Worm (Caenorhabditis elegans) whole organism, L4 larva: Measurements from ENCODE around the gene enol-1.
A peak's percentile ranks its signal among the peaks of the same experiment; 100 is the strongest.

Experiments
- D1046.2 ChIP-seq: fragments of 200-800 bp; sonication (Bioruptor generic); IDR thresholded peaks from 2 replicates; pipeline ENCODE4 v1.3.6; 2022; ENCODE audit warnings: missing genetic modification characterization, missing compliant biosample characterization
- F10B5.3 ChIP-seq: sonication (generic microtip); optimal IDR thresholded peaks from 2 replicates; lab custom pipeline; 2016; ENCODE audit warnings: mild to moderate bottlenecking, missing genetic modification characterization, missing compliant biosample characterization
- F37D6.2 ChIP-seq: sonication (generic microtip); optimal IDR thresholded peaks from 2 replicates; lab custom pipeline; 2016; ENCODE audit warnings: mild to moderate bottlenecking, missing genetic modification characterization, missing compliant biosample characterization
- R02D3.7 ChIP-seq: fragments of 150-350 bp; sonication (generic microtip); optimal IDR thresholded peaks from 3 replicates; lab custom pipeline; 2014; ENCODE audit warnings: missing biosample characterization, missing genetic modification characterization
- T26A8.4 ChIP-seq: fragments of 200-800 bp; sonication (Bioruptor generic); IDR thresholded peaks from 2 replicates; pipeline ENCODE4 v1.3.6; 2022; ENCODE audit warnings: missing genetic modification characterization, missing compliant biosample characterization
- Y48G9A.11 ChIP-seq: fragments of 200-800 bp; sonication (Bioruptor generic); IDR thresholded peaks from 2 replicates; pipeline ENCODE4 v1.3.6; 2022; ENCODE audit warnings: missing genetic modification reagents, missing genetic modification characterization, missing compliant biosample characterization
- aha-1 ChIP-seq: fragments of 150-350 bp; peaks from one replicate; lab custom pipeline; 2014; ENCODE audit warnings: missing biosample characterization, missing genetic modification characterization
- ceh-20 ChIP-seq: fragments of 200-800 bp; sonication (Bioruptor generic); IDR thresholded peaks from 2 replicates; pipeline ENCODE4 v1.3.6; 2022; ENCODE audit warnings: missing genetic modification reagents, missing genetic modification characterization, missing compliant biosample characterization
- ceh-62 ChIP-seq: sonication (generic microtip); optimal IDR thresholded peaks from 2 replicates; lab custom pipeline; 2017; ENCODE audit warnings: missing biosample characterization, missing genetic modification characterization
- ctbp-1 ChIP-seq: fragments of 200-800 bp; sonication (Bioruptor generic); IDR thresholded peaks from 2 replicates; pipeline ENCODE4 v1.3.6; 2022; ENCODE audit warnings: missing genetic modification reagents, missing genetic modification characterization, missing compliant biosample characterization
- daf-12 ChIP-seq: fragments of 150-350 bp; optimal IDR thresholded peaks from 2 replicates; lab custom pipeline; 2014; ENCODE audit warnings: missing biosample characterization, missing genetic modification reagents, missing genetic modification characterization
- daf-19 ChIP-seq: fragments of 200-800 bp; sonication (Bioruptor generic); conservative IDR thresholded peaks from 2 replicates; pipeline ENCODE4 v1.3.6; 2022; ENCODE audit warnings: missing genetic modification characterization, missing compliant biosample characterization
- daf-8 ChIP-seq: fragments of 200-800 bp; sonication (Bioruptor generic); IDR thresholded peaks from 2 replicates; pipeline ENCODE4 v1.3.6; 2022; ENCODE audit warnings: missing genetic modification characterization, missing compliant biosample characterization
- dmd-8 ChIP-seq: fragments of 200-800 bp; sonication (Bioruptor generic); IDR thresholded peaks from 2 replicates; pipeline ENCODE4 v1.3.6; 2022; ENCODE audit warnings: missing genetic modification characterization, missing compliant biosample characterization
- dmd-9 ChIP-seq: fragments of 200-800 bp; sonication (Bioruptor generic); IDR thresholded peaks from 2 replicates; pipeline ENCODE4 v1.3.6; 2022; ENCODE audit warnings: missing genetic modification reagents, missing genetic modification characterization, missing compliant biosample characterization
- dve-1 ChIP-seq: sonication (generic microtip); optimal IDR thresholded peaks from 2 replicates; lab custom pipeline; 2017; ENCODE audit warnings: antibody characterized with exemption, mild to moderate bottlenecking, missing genetic modification characterization, missing compliant biosample characterization; ENCODE audit not compliant: insufficient read depth
- egl-43 ChIP-seq: fragments of 200-800 bp; sonication (Bioruptor generic); IDR thresholded peaks from 2 replicates; pipeline ENCODE4 v1.3.6; 2022; ENCODE audit warnings: missing genetic modification reagents, missing genetic modification characterization, missing compliant biosample characterization
- fkh-10 ChIP-seq: fragments of 150-350 bp; optimal IDR thresholded peaks from 2 replicates; lab custom pipeline; 2014; ENCODE audit warnings: missing biosample characterization, missing genetic modification reagents, missing genetic modification characterization
- hlh-11 ChIP-seq: fragments of 200-800 bp; sonication (Bioruptor generic); optimal IDR thresholded peaks from 2 replicates; lab custom pipeline; 2018; ENCODE audit warnings: mild to moderate bottlenecking, missing genetic modification characterization, missing compliant biosample characterization
- hlh-30 ChIP-seq: sonication (generic microtip); optimal IDR thresholded peaks from 2 replicates; lab custom pipeline; 2017; ENCODE audit warnings: antibody characterized with exemption, mild to moderate bottlenecking, missing genetic modification characterization, missing compliant biosample characterization; ENCODE audit not compliant: insufficient read depth
- lim-7 ChIP-seq: fragments of 200-800 bp; sonication (Bioruptor generic); IDR thresholded peaks from 2 replicates; pipeline ENCODE4 v1.3.6; 2022; ENCODE audit warnings: missing genetic modification characterization, missing compliant biosample characterization
- lin-13 ChIP-seq: fragments of 150-350 bp; optimal IDR thresholded peaks from 2 replicates; lab custom pipeline; 2014; ENCODE audit warnings: missing biosample characterization, missing genetic modification reagents, missing genetic modification characterization
- lin-15B ChIP-seq: fragments of 150-350 bp; sonication (generic microtip); optimal IDR thresholded peaks from 3 replicates; lab custom pipeline; 2014; ENCODE audit warnings: missing biosample characterization, missing genetic modification characterization
- lin-29 ChIP-seq: fragments of 200-800 bp; sonication (Bioruptor generic); IDR thresholded peaks from 2 replicates; pipeline ENCODE4 v1.3.6; 2022; ENCODE audit warnings: missing genetic modification reagents, missing genetic modification characterization, missing compliant biosample characterization
- lin-39 ChIP-seq: fragments of 150-350 bp; optimal IDR thresholded peaks from 2 replicates; lab custom pipeline; 2014; ENCODE audit warnings: missing biosample characterization, missing genetic modification reagents, missing genetic modification characterization
- madf-5 ChIP-seq, 2 experiments: fragments of 200-800 bp; sonication (Bioruptor generic); IDR thresholded peaks; 2 replicates each; pipeline ENCODE4 v1.3.6; 2022; ENCODE audit warnings: missing compliant biosample characterization in 2 of 2, missing genetic modification characterization in 2 of 2
- madf-9 ChIP-seq: fragments of 200-800 bp; sonication (Bioruptor generic); conservative IDR thresholded peaks from 2 replicates; pipeline ENCODE4 v1.3.6; 2022; ENCODE audit warnings: missing genetic modification reagents, missing genetic modification characterization, missing compliant biosample characterization
- mdl-1 ChIP-seq, 2 experiments: fragments of 150-350 bp in 1 of 2; sonication (generic microtip) in 1 of 2; optimal IDR thresholded peaks; 2 replicates each; lab custom pipeline; 2014 to 2017; ENCODE audit warnings: missing biosample characterization in 2 of 2, missing genetic modification characterization in 2 of 2
- mxl-3 ChIP-seq: fragments of 200-800 bp; sonication (Bioruptor generic); optimal IDR thresholded peaks from 2 replicates; lab custom pipeline; 2018; ENCODE audit warnings: mild to moderate bottlenecking, missing genetic modification characterization, missing compliant biosample characterization
- nhr-102 ChIP-seq: sonication (generic microtip); optimal IDR thresholded peaks from 2 replicates; lab custom pipeline; 2016; ENCODE audit warnings: mild to moderate bottlenecking, missing genetic modification characterization, moderate library complexity, missing compliant biosample characterization
- nhr-11 ChIP-seq: fragments of 150-350 bp; optimal IDR thresholded peaks from 2 replicates; lab custom pipeline; 2014; ENCODE audit warnings: missing biosample characterization, missing genetic modification characterization
- nhr-111 ChIP-seq: fragments of 200-800 bp; sonication (Bioruptor generic); optimal IDR thresholded peaks from 2 replicates; lab custom pipeline; 2018; ENCODE audit warnings: mild to moderate bottlenecking, missing genetic modification characterization, missing compliant biosample characterization
- nhr-48 ChIP-seq: sonication (generic microtip); optimal IDR thresholded peaks from 2 replicates; lab custom pipeline; 2016; ENCODE audit warnings: mild to moderate bottlenecking, missing genetic modification characterization, missing compliant biosample characterization
- nhr-6 ChIP-seq: fragments of 150-350 bp; optimal IDR thresholded peaks from 2 replicates; lab custom pipeline; 2014; ENCODE audit warnings: missing biosample characterization, missing genetic modification characterization
- nhr-77 ChIP-seq: fragments of 150-350 bp; optimal IDR thresholded peaks from 2 replicates; lab custom pipeline; 2014; ENCODE audit warnings: missing biosample characterization, missing genetic modification characterization
- pha-4 ChIP-seq, 2 experiments: fragments of 150-350 bp in 1 of 2; fragments of 200-800 bp in 1 of 2; sonication (Bioruptor generic) in 1 of 2; IDR thresholded peaks in 1 of 2; optimal IDR thresholded peaks in 1 of 2; 2 replicates each; pipeline versions ENCODE4 v1.3.6 to Lab custom; 2014 to 2022; ENCODE audit warnings: missing genetic modification characterization in 2 of 2, missing genetic modification reagents in 2 of 2, missing biosample characterization in 1 of 2, missing compliant biosample characterization in 1 of 2
- pqm-1 ChIP-seq: sonication (generic microtip); optimal IDR thresholded peaks from 2 replicates; lab custom pipeline; 2017; ENCODE audit warnings: missing biosample characterization, missing genetic modification characterization
- sdz-12 ChIP-seq: fragments of 200-800 bp; sonication (Bioruptor generic); optimal IDR thresholded peaks from 2 replicates; lab custom pipeline; 2018; ENCODE audit warnings: mild to moderate bottlenecking, missing genetic modification characterization, missing compliant biosample characterization
- snpc-4 ChIP-seq: fragments of 150-350 bp; optimal IDR thresholded peaks from 2 replicates; lab custom pipeline; 2014; ENCODE audit warnings: missing biosample characterization, missing genetic modification characterization
- tag-97 ChIP-seq: fragments of 200-800 bp; sonication (Bioruptor generic); IDR thresholded peaks from 2 replicates; pipeline ENCODE4 v1.3.6; 2022; ENCODE audit warnings: missing genetic modification characterization, missing compliant biosample characterization
- tra-1 ChIP-seq: fragments of 200-800 bp; sonication (Bioruptor generic); IDR thresholded peaks from 2 replicates; pipeline ENCODE4 v1.3.6; 2022; ENCODE audit warnings: missing genetic modification reagents, missing genetic modification characterization, missing compliant biosample characterization
- unc-39 ChIP-seq: sonication (generic microtip); optimal IDR thresholded peaks from 2 replicates; lab custom pipeline; 2017; ENCODE audit warnings: missing biosample characterization, missing genetic modification characterization
- unc-62 ChIP-seq, 3 experiments: fragments of 150-350 bp in 1 of 3; sonication (generic microtip); optimal IDR thresholded peaks in 2 of 3; peaks in 1 of 3; 1 replicate in 1 of 3; 2 replicates in 2 of 3; lab custom pipeline; 2014 to 2017; ENCODE audit warnings: missing biosample characterization in 3 of 3, missing genetic modification characterization in 3 of 3, missing genetic modification reagents in 3 of 3, missing genotype in 1 of 3
- zfp-3 ChIP-seq: fragments of 200-800 bp; sonication (Bioruptor generic); conservative IDR thresholded peaks from 2 replicates; pipeline ENCODE4 v1.3.6; 2022; ENCODE audit warnings: missing genetic modification reagents, missing genetic modification characterization, missing compliant biosample characterization
- zip-11 ChIP-seq: fragments of 200-800 bp; sonication (Bioruptor generic); IDR thresholded peaks from 2 replicates; pipeline ENCODE4 v1.3.6; 2022; ENCODE audit warnings: missing genetic modification characterization, missing compliant biosample characterization
- ztf-11 ChIP-seq: fragments of 150-350 bp; optimal IDR thresholded peaks from 2 replicates; lab custom pipeline; 2014; ENCODE audit warnings: missing biosample characterization, missing genetic modification characterization

enol-1 gene

ce11 chrII:8964835-8965234 is 34.0 kb downstream of the enol-1 start, which contains the start of the genes ndub-3 and C18E9.2 (continued):
- TF ChIP-seq ctbp-1 (GFP tag; lab: Robert Waterston, UW) (no peak), fkh-10 (no peak), unc-39 (tag; lab: Kevin White, UChicago) (no peak)
- TF ChIP-seq, all 104 proteins: peak for 12

ce11 chrII:8969251-8970183 is 38.7 kb downstream of the enol-1 start, which contains the start of the genes szy-20 and C18E9.5:
TSS of gene szy-20 (minus strand) at chrII:8969333.
TSS of gene C18E9.5 (plus strand) at chrII:8969980.
- peak; percentile 48 for TF ChIP-seq hlh-11 (tag; lab: Kevin White, UChicago)
- no peak for TF ChIP-seq R02D3.7 (tag; lab: Kevin White, UChicago)
- TF ChIP-seq pqm-1 = peak; percentile 89
- peak; percentile 75 for TF ChIP-seq hlh-30 (tag; lab: Kevin White, UChicago)
- TF ChIP-seq D1046.2 = no peak
- TF ChIP-seq snpc-4 (tag; lab: Kevin White, UChicago) = no peak
- no peak for TF ChIP-seq lin-29 (GFP tag; lab: Robert Waterston, UW)
- peak; percentile 14 for TF ChIP-seq nhr-48 (tag; lab: Kevin White, UChicago)
- TF ChIP-seq F37D6.2 = peak; percentile 65
- TF ChIP-seq dmd-8 = no peak
- TF ChIP-seq daf-8 = no peak
- TF ChIP-seq lin-39 (tag; lab: Kevin White, UChicago) = no peak
- TF ChIP-seq dve-1 = peak; percentile 60
- peak; percentile 61 for TF ChIP-seq pha-4 (GFP tag; IDR thresholded peaks at IDR 0.05; lab: Robert Waterston, UW)
- TF ChIP-seq pha-4 (tag; optimal IDR thresholded peaks at IDR 0.05; lab: Kevin White, UChicago) = no peak
- no peak for TF ChIP-seq lin-13 (GFP tag; lab: Kevin White, UChicago)
- TF ChIP-seq lin-15B (tag; lab: Kevin White, UChicago) = no peak
- peak; percentile 48; the same call in 1 of the 2 replicates for TF ChIP-seq ceh-20 (GFP tag; lab: Robert Waterston, UW)
- peak; percentile 68 for TF ChIP-seq egl-43 (GFP tag; lab: Robert Waterston, UW)
- TF ChIP-seq madf-9 (GFP tag; lab: Robert Waterston, UW) = 0 out of 2 replicates have a peak, but pooled peaks have one; percentile 14
- TF ChIP-seq nhr-6 (tag; lab: Kevin White, UChicago) = peak; percentile 46
- peak; percentile 47 for TF ChIP-seq nhr-102 (tag; lab: Kevin White, UChicago)
- TF ChIP-seq ztf-11 = no peak
- no peak for TF ChIP-seq dmd-9
- no peak for TF ChIP-seq nhr-111 (GFP tag; lab: Kevin White, UChicago)
- TF ChIP-seq lim-7 (GFP tag; lab: Robert Waterston, UW) = no peak
- no peak for TF ChIP-seq madf-5 (GFP tag; IDR thresholded peaks at IDR 0.05; lab: Robert Waterston, UW)
- TF ChIP-seq nhr-11 (tag; lab: Kevin White, UChicago) = peak; percentile 41
- TF ChIP-seq ceh-62 (tag; lab: Kevin White, UChicago) = no peak
- TF ChIP-seq tag-97 = no peak
- TF ChIP-seq daf-19 (GFP tag; lab: Robert Waterston, UW) = no peak
- TF ChIP-seq zip-11 (GFP tag; lab: Robert Waterston, UW) = no peak
- peak in 1 of 2 experiments; percentile 57 for TF ChIP-seq mdl-1 (tag; optimal IDR thresholded peaks at IDR 0.05; lab: Kevin White, UChicago)
- no peak for TF ChIP-seq zfp-3
- TF ChIP-seq daf-12 (tag; lab: Kevin White, UChicago) = no peak
- TF ChIP-seq F10B5.3 (tag; lab: Kevin White, UChicago) = no peak
- peak in 1 of 2 experiments; percentile 68 for TF ChIP-seq unc-62 (GFP tag; optimal IDR thresholded peaks at IDR 0.05 in 1 of 2; lab: Kevin White, UChicago)
- no peak for TF ChIP-seq unc-62 (tag; optimal IDR thresholded peaks at IDR 0.05; lab: Kevin White, UChicago)
- TF ChIP-seq T26A8.4 = peak; percentile 61; the same call in 1 of the 2 replicates
- no peak for TF ChIP-seq Y48G9A.11 (GFP tag; lab: Robert Waterston, UW)
- no peak for TF ChIP-seq sdz-12 (GFP tag; lab: Kevin White, UChicago)
- TF ChIP-seq nhr-77 (tag; lab: Kevin White, UChicago) = peak; percentile 43
- TF ChIP-seq unc-39 (tag; lab: Kevin White, UChicago) = no peak
- peak; percentile 52; the same call in 1 of the 2 replicates for TF ChIP-seq ctbp-1 (GFP tag; lab: Robert Waterston, UW)
- no peak for TF ChIP-seq aha-1 (tag; lab: Kevin White, UChicago)
- TF ChIP-seq mxl-3 (GFP tag; lab: Kevin White, UChicago) = no peak
- no peak for TF ChIP-seq tra-1
